Worm (Caenorhabditis elegans) whole organism, L4 larva: ENCODE results near the gene jamp-1.

Source experiments
- D1046.2 ChIP-seq: fragments of 200-800 bp; sonication (Bioruptor generic); IDR thresholded peaks from 2 replicates; pipeline ENCODE4 v1.3.6; 2022; ENCODE audit warnings: missing genetic modification characterization, missing compliant biosample characterization
- F10B5.3 ChIP-seq: sonication (generic microtip); optimal IDR thresholded peaks from 2 replicates; lab custom pipeline; 2016; ENCODE audit warnings: mild to moderate bottlenecking, missing genetic modification characterization, missing compliant biosample characterization
- F49E8.2 ChIP-seq: sonication (generic microtip); optimal IDR thresholded peaks from 2 replicates; lab custom pipeline; 2016; ENCODE audit warnings: missing compliant biosample characterization, mild to moderate bottlenecking, missing genetic modification characterization, borderline replicate concordance
- R02D3.7 ChIP-seq: fragments of 150-350 bp; sonication (generic microtip); optimal IDR thresholded peaks from 3 replicates; lab custom pipeline; 2014; ENCODE audit warnings: missing biosample characterization, missing genetic modification characterization
- T20F7.1 ChIP-seq: fragments of 200-800 bp; sonication (Bioruptor generic); optimal IDR thresholded peaks from 2 replicates; lab custom pipeline; 2018; ENCODE audit warnings: mild to moderate bottlenecking, missing genetic modification characterization, missing compliant biosample characterization
- T26A8.4 ChIP-seq: fragments of 200-800 bp; sonication (Bioruptor generic); IDR thresholded peaks from 2 replicates; pipeline ENCODE4 v1.3.6; 2022; ENCODE audit warnings: missing genetic modification characterization, missing compliant biosample characterization
- Y105C5A.15 ChIP-seq: fragments of 200-800 bp; sonication (Bioruptor generic); IDR thresholded peaks from 2 replicates; pipeline ENCODE4 v1.3.6; 2022; ENCODE audit warnings: missing genetic modification characterization, missing compliant biosample characterization
- Y5F2A.4 ChIP-seq: fragments of 200-800 bp; sonication (Bioruptor generic); optimal IDR thresholded peaks from 2 replicates; lab custom pipeline; 2018; ENCODE audit warnings: mild to moderate bottlenecking, missing genetic modification characterization, missing compliant biosample characterization
- ZK337.2 ChIP-seq: fragments of 200-800 bp; sonication (Bioruptor generic); IDR thresholded peaks from 2 replicates; pipeline ENCODE4 v1.3.6; 2022; ENCODE audit warnings: missing genetic modification reagents, missing genetic modification characterization, missing compliant biosample characterization
- ZK546.5 ChIP-seq, 2 experiments: sonication (generic microtip); optimal IDR thresholded peaks; 2 replicates each; lab custom pipeline; 2017; ENCODE audit warnings: missing biosample characterization in 2 of 2, missing genetic modification characterization in 2 of 2
- aly-2 ChIP-seq: sonication (generic microtip); optimal IDR thresholded peaks from 2 replicates; lab custom pipeline; 2018; ENCODE audit warnings: missing biosample characterization, missing genetic modification characterization
- attf-4 ChIP-seq: sonication (generic microtip); optimal IDR thresholded peaks from 3 replicates; lab custom pipeline; 2017; ENCODE audit warnings: missing biosample characterization, missing genetic modification characterization
- ceh-20 ChIP-seq: fragments of 200-800 bp; sonication (Bioruptor generic); IDR thresholded peaks from 2 replicates; pipeline ENCODE4 v1.3.6; 2022; ENCODE audit warnings: missing genetic modification reagents, missing genetic modification characterization, missing compliant biosample characterization
- ceh-28 ChIP-seq: fragments of 150-350 bp; optimal IDR thresholded peaks from 2 replicates; lab custom pipeline; 2014; ENCODE audit warnings: missing biosample characterization, missing genetic modification reagents, missing genetic modification characterization
- ceh-62 ChIP-seq: sonication (generic microtip); optimal IDR thresholded peaks from 2 replicates; lab custom pipeline; 2017; ENCODE audit warnings: missing biosample characterization, missing genetic modification characterization
- ceh-82 ChIP-seq: sonication (generic microtip); optimal IDR thresholded peaks from 2 replicates; lab custom pipeline; 2017; ENCODE audit warnings: missing biosample characterization, missing genetic modification characterization
- cey-2 ChIP-seq: sonication (generic microtip); optimal IDR thresholded peaks from 3 replicates; lab custom pipeline; 2017; ENCODE audit warnings: missing genetic modification characterization, mild to moderate bottlenecking, missing compliant biosample characterization, antibody characterized with exemption, borderline replicate concordance; ENCODE audit not compliant: insufficient read depth
- daf-19 ChIP-seq: fragments of 200-800 bp; sonication (Bioruptor generic); conservative IDR thresholded peaks from 2 replicates; pipeline ENCODE4 v1.3.6; 2022; ENCODE audit warnings: missing genetic modification characterization, missing compliant biosample characterization
- dmd-8 ChIP-seq: fragments of 200-800 bp; sonication (Bioruptor generic); IDR thresholded peaks from 2 replicates; pipeline ENCODE4 v1.3.6; 2022; ENCODE audit warnings: missing genetic modification characterization, missing compliant biosample characterization
- dpl-1 ChIP-seq: fragments of 150-350 bp; optimal IDR thresholded peaks from 2 replicates; lab custom pipeline; 2014; ENCODE audit warnings: missing biosample characterization, missing genetic modification reagents, missing genetic modification characterization
- dve-1 ChIP-seq: sonication (generic microtip); optimal IDR thresholded peaks from 2 replicates; lab custom pipeline; 2017; ENCODE audit warnings: antibody characterized with exemption, mild to moderate bottlenecking, missing genetic modification characterization, missing compliant biosample characterization; ENCODE audit not compliant: insufficient read depth
- egl-43 ChIP-seq: fragments of 200-800 bp; sonication (Bioruptor generic); IDR thresholded peaks from 2 replicates; pipeline ENCODE4 v1.3.6; 2022; ENCODE audit warnings: missing genetic modification reagents, missing genetic modification characterization, missing compliant biosample characterization
- fkh-10 ChIP-seq: fragments of 150-350 bp; optimal IDR thresholded peaks from 2 replicates; lab custom pipeline; 2014; ENCODE audit warnings: missing biosample characterization, missing genetic modification reagents, missing genetic modification characterization
- hlh-11 ChIP-seq: fragments of 200-800 bp; sonication (Bioruptor generic); optimal IDR thresholded peaks from 2 replicates; lab custom pipeline; 2018; ENCODE audit warnings: mild to moderate bottlenecking, missing genetic modification characterization, missing compliant biosample characterization
- lin-13 ChIP-seq: fragments of 150-350 bp; optimal IDR thresholded peaks from 2 replicates; lab custom pipeline; 2014; ENCODE audit warnings: missing biosample characterization, missing genetic modification reagents, missing genetic modification characterization
- lin-15B ChIP-seq: fragments of 150-350 bp; sonication (generic microtip); optimal IDR thresholded peaks from 3 replicates; lab custom pipeline; 2014; ENCODE audit warnings: missing biosample characterization, missing genetic modification characterization
- lin-38 ChIP-seq: fragments of 200-800 bp; sonication (Bioruptor generic); IDR thresholded peaks from 2 replicates; pipeline ENCODE4 v1.3.6; 2022; ENCODE audit warnings: missing genetic modification reagents, missing genetic modification characterization, missing compliant biosample characterization
- lir-3 ChIP-seq: sonication (generic microtip); optimal IDR thresholded peaks from 2 replicates; lab custom pipeline; 2016; ENCODE audit warnings: mild to moderate bottlenecking, missing genetic modification characterization, missing compliant biosample characterization
- madf-5 ChIP-seq, 2 experiments: fragments of 200-800 bp; sonication (Bioruptor generic); IDR thresholded peaks; 2 replicates each; pipeline ENCODE4 v1.3.6; 2022; ENCODE audit warnings: missing compliant biosample characterization in 2 of 2, missing genetic modification characterization in 2 of 2
- madf-9 ChIP-seq: fragments of 200-800 bp; sonication (Bioruptor generic); conservative IDR thresholded peaks from 2 replicates; pipeline ENCODE4 v1.3.6; 2022; ENCODE audit warnings: missing genetic modification reagents, missing genetic modification characterization, missing compliant biosample characterization
- mdl-1 ChIP-seq, 2 experiments: fragments of 150-350 bp in 1 of 2; sonication (generic microtip) in 1 of 2; optimal IDR thresholded peaks; 2 replicates each; lab custom pipeline; 2014 to 2017; ENCODE audit warnings: missing biosample characterization in 2 of 2, missing genetic modification characterization in 2 of 2
- mep-1 ChIP-seq: fragments of 150-350 bp; sonication (generic microtip); optimal IDR thresholded peaks from 3 replicates; lab custom pipeline; 2014; ENCODE audit warnings: missing biosample characterization, missing genetic modification characterization
- mes-2 ChIP-seq: sonication (generic microtip); optimal IDR thresholded peaks from 2 replicates; lab custom pipeline; 2016; ENCODE audit warnings: missing genotype, mild to moderate bottlenecking, missing genetic modification characterization, missing compliant biosample characterization; ENCODE audit not compliant: poor library complexity, severe bottlenecking
- mxl-2 ChIP-seq: fragments of 200-800 bp; sonication (Bioruptor generic); conservative IDR thresholded peaks from 2 replicates; pipeline ENCODE4 v1.3.6; 2022; ENCODE audit warnings: missing genetic modification reagents, missing genetic modification characterization, missing compliant biosample characterization
- mxl-3 ChIP-seq: fragments of 200-800 bp; sonication (Bioruptor generic); optimal IDR thresholded peaks from 2 replicates; lab custom pipeline; 2018; ENCODE audit warnings: mild to moderate bottlenecking, missing genetic modification characterization, missing compliant biosample characterization
- nhr-102 ChIP-seq: sonication (generic microtip); optimal IDR thresholded peaks from 2 replicates; lab custom pipeline; 2016; ENCODE audit warnings: mild to moderate bottlenecking, missing genetic modification characterization, moderate library complexity, missing compliant biosample characterization
- nhr-11 ChIP-seq: fragments of 150-350 bp; optimal IDR thresholded peaks from 2 replicates; lab custom pipeline; 2014; ENCODE audit warnings: missing biosample characterization, missing genetic modification characterization
- nhr-111 ChIP-seq: fragments of 200-800 bp; sonication (Bioruptor generic); optimal IDR thresholded peaks from 2 replicates; lab custom pipeline; 2018; ENCODE audit warnings: mild to moderate bottlenecking, missing genetic modification characterization, missing compliant biosample characterization
- nhr-42 ChIP-seq: fragments of 200-800 bp; sonication (Bioruptor generic); IDR thresholded peaks from 2 replicates; pipeline ENCODE4 v1.3.6; 2022; ENCODE audit warnings: missing genetic modification characterization, missing compliant biosample characterization
- nhr-77 ChIP-seq: fragments of 150-350 bp; optimal IDR thresholded peaks from 2 replicates; lab custom pipeline; 2014; ENCODE audit warnings: missing biosample characterization, missing genetic modification characterization
- php-3 ChIP-seq: fragments of 200-800 bp; sonication (Bioruptor generic); IDR thresholded peaks from 2 replicates; pipeline ENCODE4 v1.3.6; 2022; ENCODE audit warnings: missing genetic modification reagents, missing genetic modification characterization, missing compliant biosample characterization
- pqm-1 ChIP-seq: sonication (generic microtip); optimal IDR thresholded peaks from 2 replicates; lab custom pipeline; 2017; ENCODE audit warnings: missing biosample characterization, missing genetic modification characterization
- rbr-2 ChIP-seq: sonication (generic microtip); optimal IDR thresholded peaks from 2 replicates; lab custom pipeline; 2016; ENCODE audit warnings: missing genotype, missing genetic modification characterization, missing compliant biosample characterization
- spr-3 ChIP-seq: fragments of 200-800 bp; sonication (Bioruptor generic); optimal IDR thresholded peaks from 2 replicates; lab custom pipeline; 2018; ENCODE audit warnings: mild to moderate bottlenecking, missing genetic modification characterization, missing compliant biosample characterization
- tag-97 ChIP-seq: fragments of 200-800 bp; sonication (Bioruptor generic); IDR thresholded peaks from 2 replicates; pipeline ENCODE4 v1.3.6; 2022; ENCODE audit warnings: missing genetic modification characterization, missing compliant biosample characterization
- tra-1 ChIP-seq: fragments of 200-800 bp; sonication (Bioruptor generic); IDR thresholded peaks from 2 replicates; pipeline ENCODE4 v1.3.6; 2022; ENCODE audit warnings: missing genetic modification reagents, missing genetic modification characterization, missing compliant biosample characterization
- unc-39 ChIP-seq: sonication (generic microtip); optimal IDR thresholded peaks from 2 replicates; lab custom pipeline; 2017; ENCODE audit warnings: missing biosample characterization, missing genetic modification characterization
- zag-1 ChIP-seq: fragments of 150-350 bp; optimal IDR thresholded peaks from 2 replicates; lab custom pipeline; 2014; ENCODE audit warnings: missing biosample characterization, missing genetic modification characterization
- zfp-2 ChIP-seq: sonication (generic microtip); optimal IDR thresholded peaks from 2 replicates; lab custom pipeline; 2016; ENCODE audit warnings: mild to moderate bottlenecking, missing genetic modification characterization, missing compliant biosample characterization
- zip-11 ChIP-seq: fragments of 200-800 bp; sonication (Bioruptor generic); IDR thresholded peaks from 2 replicates; pipeline ENCODE4 v1.3.6; 2022; ENCODE audit warnings: missing genetic modification characterization, missing compliant biosample characterization

The jamp-1 gene

ce11 chrV:6055289-6055688, 4.2 kb upstream of the jamp-1 start, which contains the start of gene srd-20 (continued):
- no peak for TF ChIP-seq zip-11

DNA sequence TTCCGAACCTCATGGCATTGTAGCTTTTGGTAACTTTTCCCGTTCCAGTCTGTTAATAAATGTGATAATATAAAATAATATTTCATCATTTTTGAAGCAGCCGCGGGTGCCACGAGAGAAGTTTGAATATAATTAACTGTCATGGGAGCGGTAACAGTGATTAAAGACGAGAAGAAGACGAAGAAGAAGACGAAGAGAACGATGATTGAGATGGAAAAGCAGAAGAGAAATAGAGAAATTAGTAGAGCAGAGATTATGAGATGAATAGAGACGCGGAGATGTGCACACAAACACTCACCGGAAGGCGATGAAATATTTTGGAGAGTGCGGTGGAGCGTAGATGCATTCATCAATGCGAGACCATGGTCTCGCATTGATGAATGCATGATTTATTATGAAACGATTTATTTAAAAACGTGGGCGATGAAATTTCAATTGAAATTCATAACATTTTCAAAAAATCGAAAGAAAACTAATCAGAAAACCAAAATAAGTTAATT, 2.2 kb upstream of the jamp-1 start, which contains the start of gene seip-1:
Gene seip-1 (minus strand): TSS at position 51 of the 500 bp plus-strand sequence.
- TF ChIP-seq madf-9 (GFP tag; lab: Robert Waterston, UW) (no peak), ceh-20 (peak; percentile 72), attf-4 (no peak), Y105C5A.15 (no peak), tra-1 (peak; percentile 60; the same call in 1 of the 2 replicates), ZK546.5 (tag; optimal IDR thresholded peaks at IDR 0.05; lab: Kevin White, UChicago) (no peak), rbr-2 (tag; lab: Kevin White, UChicago) (peak; percentile 85), D1046.2 (GFP tag; lab: Robert Waterston, UW) (no peak), egl-43 (GFP tag; lab: Robert Waterston, UW) (no peak), pqm-1 (peak; percentile 46), dmd-8 (GFP tag; lab: Robert Waterston, UW) (no peak), dve-1 (tag; lab: Kevin White, UChicago) (peak; percentile 87), ceh-62 (no peak), T26A8.4 (peak; percentile 28; the same call in 1 of the 2 replicates), dpl-1 (GFP tag; lab: Kevin White, UChicago) (peak; percentile 78), F10B5.3 (tag; lab: Kevin White, UChicago) (no peak), lir-3 (tag; lab: Kevin White, UChicago) (no peak), mxl-2 (GFP tag; lab: Robert Waterston, UW) (no peak), mes-2 (tag; lab: Kevin White, UChicago) (peak; percentile 90), lin-15B (no peak), R02D3.7 (no peak), cey-2 (tag; lab: Kevin White, UChicago) (no peak), unc-39 (tag; lab: Kevin White, UChicago) (no peak), nhr-111 (GFP tag; lab: Kevin White, UChicago) (no peak), T20F7.1 (GFP tag; lab: Kevin White, UChicago) (peak; percentile 78), lin-38 (GFP tag; lab: Robert Waterston, UW) (peak; percentile 96), mep-1 (tag; lab: Kevin White, UChicago) (peak; percentile 94), ceh-28 (tag; lab: Kevin White, UChicago) (no peak), aly-2 (tag; lab: Kevin White, UChicago) (no peak), zag-1 (tag; lab: Kevin White, UChicago) (no peak), nhr-11 (tag; lab: Kevin White, UChicago) (peak; percentile 80), spr-3 (GFP tag; lab: Kevin White, UChicago) (no peak), lin-13 (GFP tag; lab: Kevin White, UChicago) (peak; percentile 76), ZK337.2 (GFP tag; lab: Robert Waterston, UW) (no peak), ceh-82 (no peak), daf-19 (no peak), php-3 (GFP tag; lab: Robert Waterston, UW) (no peak), F49E8.2 (tag; lab: Kevin White, UChicago) (no peak), nhr-77 (peak; percentile 96), tag-97 (GFP tag; lab: Robert Waterston, UW) (no peak), hlh-11 (tag; lab: Kevin White, UChicago) (peak; percentile 81), nhr-102 (tag; lab: Kevin White, UChicago) (peak; percentile 44), fkh-10 (GFP tag; lab: Kevin White, UChicago) (peak; percentile 77), Y5F2A.4 (GFP tag; lab: Kevin White, UChicago) (no peak), zfp-2 (tag; lab: Kevin White, UChicago) (no peak), madf-5 (GFP tag; IDR thresholded peaks at IDR 0.05; lab: Robert Waterston, UW) (no peak), mdl-1 (tag; optimal IDR thresholded peaks at IDR 0.05; lab: Kevin White, UChicago) (peak in 1 of 2 experiments; percentile 73), nhr-42 (GFP tag; lab: Robert Waterston, UW) (no peak), mxl-3 (GFP tag; lab: Kevin White, UChicago) (no peak)
